Worm (Caenorhabditis elegans) whole organism, L2 larva: ENCODE measurements around the gene T27E4.5.

Source experiments
- F13H6.1 ChIP-seq: sonication (generic microtip); optimal IDR thresholded peaks from 2 replicates; lab custom pipeline; 2016; ENCODE audit warnings: missing genetic modification characterization, missing compliant biosample characterization
- R02D3.7 ChIP-seq: fragments of 150-350 bp; optimal IDR thresholded peaks from 2 replicates; lab custom pipeline; 2014; ENCODE audit warnings: missing biosample characterization, missing genetic modification characterization
- ZK546.5 ChIP-seq: sonication (generic microtip); optimal IDR thresholded peaks from 2 replicates; lab custom pipeline; 2017; ENCODE audit warnings: missing biosample characterization, missing genetic modification characterization
- blmp-1 ChIP-seq: sonication (generic microtip); optimal IDR thresholded peaks from 2 replicates; lab custom pipeline; 2017; ENCODE audit warnings: missing genetic modification characterization, mild to moderate bottlenecking, missing compliant biosample characterization, antibody characterized with exemption, moderate library complexity; ENCODE audit not compliant: insufficient read depth
- crh-2 ChIP-seq: sonication (generic microtip); optimal IDR thresholded peaks from 2 replicates; lab custom pipeline; 2017; ENCODE audit warnings: missing biosample characterization, missing genetic modification characterization
- elt-1 ChIP-seq: fragments of 150-350 bp; optimal IDR thresholded peaks from 2 replicates; lab custom pipeline; 2014; ENCODE audit warnings: missing biosample characterization, missing genetic modification characterization
- elt-3 ChIP-seq: sonication (generic microtip); optimal IDR thresholded peaks from 2 replicates; lab custom pipeline; 2017; ENCODE audit warnings: missing biosample characterization, missing genetic modification characterization
- lin-11 ChIP-seq: fragments of 150-350 bp; sonication (generic microtip); optimal IDR thresholded peaks from 2 replicates; lab custom pipeline; 2014; ENCODE audit warnings: missing biosample characterization, missing genetic modification characterization, inconsistent platforms, mixed read lengths
- lin-39 ChIP-seq: fragments of 150-350 bp; optimal IDR thresholded peaks from 2 replicates; lab custom pipeline; 2014; ENCODE audit warnings: missing biosample characterization, missing genetic modification reagents, missing genetic modification characterization
- skn-1 ChIP-seq: sonication (generic microtip); optimal IDR thresholded peaks from 2 replicates; lab custom pipeline; 2017; ENCODE audit warnings: missing biosample characterization, missing genetic modification characterization
- unc-39 ChIP-seq: fragments of 150-350 bp; optimal IDR thresholded peaks from 2 replicates; lab custom pipeline; 2014; ENCODE audit warnings: missing biosample characterization, missing genetic modification characterization
- unc-55 ChIP-seq: fragments of 150-350 bp; sonication (generic microtip); optimal IDR thresholded peaks from 3 replicates; lab custom pipeline; 2014; ENCODE audit warnings: missing biosample characterization, missing genetic modification reagents, missing genetic modification characterization

DNA sequence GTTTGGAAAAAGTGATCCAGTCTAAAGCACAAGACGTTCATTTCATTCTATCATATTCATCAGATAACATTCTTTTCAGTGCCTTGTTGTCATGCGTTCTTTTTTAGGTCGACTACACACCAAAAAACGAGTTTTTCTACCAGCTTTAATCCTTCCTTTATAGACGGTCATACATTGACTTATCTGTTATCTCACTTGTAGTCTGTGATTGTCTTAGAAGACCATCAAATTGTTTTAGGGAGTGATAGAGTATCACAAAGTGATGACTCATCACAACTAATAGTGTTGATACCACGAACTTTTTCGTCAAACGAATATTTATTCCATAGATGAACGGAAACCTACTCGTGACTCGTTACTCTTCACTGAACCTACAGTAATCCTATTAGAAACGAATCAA, 16.3 kb upstream of the T27E4.5 start:
- no peak for TF ChIP-seq lin-39
- no peak for TF ChIP-seq elt-1 (tag; lab: Kevin White, UChicago)
- no peak for TF ChIP-seq F13H6.1 (tag; lab: Kevin White, UChicago)
- TF ChIP-seq skn-1 (tag; lab: Kevin White, UChicago): no peak
- no peak for TF ChIP-seq unc-55 (GFP tag; lab: Kevin White, UChicago)
- no peak for TF ChIP-seq elt-3 (tag; lab: Kevin White, UChicago)
- TF ChIP-seq R02D3.7: no peak
- TF ChIP-seq blmp-1: no peak
- TF ChIP-seq lin-11: no peak
- no peak for TF ChIP-seq unc-39
- TF ChIP-seq crh-2 (tag; lab: Kevin White, UChicago): peak; percentile 16
- TF ChIP-seq ZK546.5: no peak
